Worm (Caenorhabditis elegans) whole organism, L3 larva: ENCODE data around the gene alkb-7.

Experiments used
- daf-12 ChIP-seq: fragments of 150-350 bp; optimal IDR thresholded peaks from 2 replicates; lab custom pipeline; 2014; ENCODE audit warnings: missing biosample characterization, missing genetic modification reagents, missing genetic modification characterization
- elt-3 ChIP-seq, 3 experiments: fragments of 150-350 bp in 1 of 3; sonication (generic microtip) in 2 of 3; optimal IDR thresholded peaks; 2 replicates in 2 of 3; 4 replicates in 1 of 3; lab custom pipeline; 2014 to 2017; ENCODE audit warnings: missing biosample characterization in 3 of 3, missing genetic modification characterization in 3 of 3
- fkh-2 ChIP-seq: fragments of 150-350 bp; optimal IDR thresholded peaks from 2 replicates; lab custom pipeline; 2014; ENCODE audit warnings: missing biosample characterization, missing genetic modification reagents, missing genetic modification characterization
- jun-1 ChIP-seq: fragments of 150-350 bp; optimal IDR thresholded peaks from 2 replicates; lab custom pipeline; 2014; ENCODE audit warnings: missing biosample characterization, missing genetic modification reagents, missing genetic modification characterization
- lin-15B ChIP-seq: fragments of 150-350 bp; optimal IDR thresholded peaks from 2 replicates; lab custom pipeline; 2014; ENCODE audit warnings: missing biosample characterization, missing genetic modification characterization
- mml-1 ChIP-seq: fragments of 150-350 bp; sonication (generic microtip); optimal IDR thresholded peaks from 3 replicates; lab custom pipeline; 2014; ENCODE audit warnings: missing biosample characterization, missing genetic modification characterization
- nhr-237 ChIP-seq: fragments of 150-350 bp; optimal IDR thresholded peaks from 2 replicates; lab custom pipeline; 2014; ENCODE audit warnings: missing biosample characterization, missing genetic modification characterization
- nhr-28 ChIP-seq: fragments of 150-350 bp; optimal IDR thresholded peaks from 2 replicates; lab custom pipeline; 2014; ENCODE audit warnings: missing biosample characterization, missing genetic modification characterization
- nhr-76 ChIP-seq: fragments of 150-350 bp; sonication (generic microtip); optimal IDR thresholded peaks from 5 replicates; lab custom pipeline; 2014; ENCODE audit warnings: missing biosample characterization, missing genetic modification characterization

DNA sequence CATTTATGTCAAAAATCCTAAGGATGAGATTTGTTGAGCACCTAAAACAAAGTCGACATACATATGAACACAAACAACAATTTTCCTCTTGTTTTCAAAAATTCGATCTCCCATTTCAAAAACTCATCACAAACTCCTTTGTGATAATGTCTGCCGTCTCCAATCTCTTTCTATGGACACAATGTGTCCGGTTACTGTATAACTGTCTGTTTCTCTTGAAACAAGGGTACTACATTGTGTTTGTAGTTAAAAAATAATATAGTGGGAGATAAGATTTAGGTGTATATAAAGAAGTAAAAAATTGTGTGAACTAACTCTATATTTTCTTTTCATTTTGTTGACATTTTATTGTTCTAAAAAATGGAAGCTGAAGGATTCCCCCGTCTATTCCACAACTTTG is 42.4 kb upstream of the alkb-7 start, which contains the start of gene bcmo-1:
- TF ChIP-seq elt-3 (tag; optimal IDR thresholded peaks at IDR 0.05; lab: Kevin White, UChicago) (no peak), fkh-2 (no peak), lin-15B (tag; lab: Kevin White, UChicago) (no peak), nhr-28 (tag; lab: Kevin White, UChicago) (no peak), mml-1 (tag; lab: Kevin White, UChicago) (no peak), nhr-237 (tag; lab: Kevin White, UChicago) (no peak), nhr-76 (tag; lab: Kevin White, UChicago) (no peak), daf-12 (tag; lab: Kevin White, UChicago) (no peak), jun-1 (no peak)
